Worm (Caenorhabditis elegans) whole organism, L1 larva: ENCODE data around the gene sex-1.

ENCODE experiments used
- C04F5.9 ChIP-seq: sonication (generic microtip); optimal IDR thresholded peaks from 2 replicates; lab custom pipeline; 2016; ENCODE audit warnings: missing genetic modification characterization, missing compliant biosample characterization
- C16A3.4 ChIP-seq: fragments of 150-350 bp; optimal IDR thresholded peaks from 2 replicates; lab custom pipeline; 2014; ENCODE audit warnings: missing biosample characterization, missing genetic modification characterization
- aly-2 ChIP-seq: fragments of 150-350 bp; optimal IDR thresholded peaks from 2 replicates; lab custom pipeline; 2014; ENCODE audit warnings: missing biosample characterization, missing genetic modification characterization
- blmp-1 ChIP-seq: fragments of 150-350 bp; optimal IDR thresholded peaks from 2 replicates; lab custom pipeline; 2014; ENCODE audit warnings: missing biosample characterization, missing genetic modification characterization
- ceh-82 ChIP-seq, 3 experiments: fragments of 150-350 bp in 1 of 3; sonication (generic microtip) in 2 of 3; optimal IDR thresholded peaks; 2 replicates each; lab custom pipeline; 2014 to 2017; ENCODE audit warnings: missing biosample characterization in 3 of 3, missing genetic modification characterization in 3 of 3
- ceh-90 ChIP-seq: sonication (generic microtip); optimal IDR thresholded peaks from 2 replicates; lab custom pipeline; 2016; ENCODE audit warnings: missing genetic modification characterization, missing compliant biosample characterization
- ces-1 ChIP-seq: fragments of 150-350 bp; optimal IDR thresholded peaks from 2 replicates; lab custom pipeline; 2014; ENCODE audit warnings: missing biosample characterization, missing genetic modification reagents, missing genetic modification characterization
- dpl-1 ChIP-seq, 3 experiments: fragments of 150-350 bp in 2 of 3; sonication (generic microtip) in 1 of 3; optimal IDR thresholded peaks; 2 replicates each; lab custom pipeline; 2014 to 2017; ENCODE audit warnings: missing biosample characterization in 3 of 3, missing genetic modification characterization in 3 of 3, missing genetic modification reagents in 3 of 3
- efl-1 ChIP-seq, 4 experiments: fragments of 150-350 bp; optimal IDR thresholded peaks in 3 of 4; peaks in 1 of 4; 1 replicate in 1 of 4; 2 replicates in 3 of 4; lab custom pipeline; 2014; ENCODE audit warnings: missing biosample characterization in 2 of 4, missing genetic modification characterization in 2 of 4, missing genetic modification reagents in 2 of 4
- egl-13 ChIP-seq: sonication (generic microtip); optimal IDR thresholded peaks from 2 replicates; lab custom pipeline; 2016; ENCODE audit warnings: missing genotype, missing genetic modification reagents, missing genetic modification characterization, missing compliant biosample characterization
- egl-27 ChIP-seq, 2 experiments: fragments of 150-350 bp in 1 of 2; sonication (generic microtip); optimal IDR thresholded peaks; 3 replicates each; lab custom pipeline; 2017 to 2018; ENCODE audit warnings: missing biosample characterization in 2 of 2, missing genetic modification characterization in 2 of 2, missing genetic modification reagents in 2 of 2
- elt-2 ChIP-seq: sonication (generic microtip); optimal IDR thresholded peaks from 2 replicates; lab custom pipeline; 2016; ENCODE audit warnings: missing genetic modification characterization, mild to moderate bottlenecking, inconsistent platforms, missing compliant biosample characterization, missing genetic modification reagents
- elt-3 ChIP-seq, 6 experiments: fragments of 150-350 bp in 1 of 6; sonication (generic microtip); optimal IDR thresholded peaks; 2 replicates each; lab custom pipeline; 2017 to 2018; ENCODE audit warnings: missing biosample characterization in 6 of 6, missing genetic modification characterization in 6 of 6, inconsistent platforms in 1 of 6
- ets-5 ChIP-seq: fragments of 200-800 bp; sonication (Bioruptor generic); IDR thresholded peaks from 2 replicates; pipeline ENCODE4 v1.3.6; 2022; ENCODE audit warnings: missing genetic modification characterization, missing compliant biosample characterization
- fkh-10 ChIP-seq: sonication (generic microtip); optimal IDR thresholded peaks from 2 replicates; lab custom pipeline; 2017; ENCODE audit warnings: missing biosample characterization, missing genetic modification reagents, missing genetic modification characterization
- fos-1 ChIP-seq: fragments of 150-350 bp; optimal IDR thresholded peaks from 2 replicates; lab custom pipeline; 2014; ENCODE audit warnings: missing biosample characterization, missing genetic modification characterization
- grh-1 ChIP-seq: fragments of 200-800 bp; sonication (Bioruptor generic); IDR thresholded peaks from 2 replicates; pipeline ENCODE4 v1.3.6; 2022; ENCODE audit warnings: missing genetic modification reagents, missing genetic modification characterization, missing compliant biosample characterization
- hlh-17 ChIP-seq: fragments of 200-800 bp; sonication (Bioruptor generic); optimal IDR thresholded peaks from 2 replicates; lab custom pipeline; 2018; ENCODE audit warnings: missing genetic modification characterization, mild to moderate bottlenecking, missing compliant biosample characterization, moderate library complexity, borderline replicate concordance
- irx-1 ChIP-seq: sonication (generic microtip); optimal IDR thresholded peaks from 2 replicates; lab custom pipeline; 2016; ENCODE audit warnings: missing genetic modification characterization, missing compliant biosample characterization
- isw-1 ChIP-seq: fragments of 200-800 bp; sonication (Bioruptor generic); IDR thresholded peaks from 2 replicates; pipeline ENCODE4 v1.3.6; 2022; ENCODE audit warnings: missing genetic modification characterization, missing compliant biosample characterization
- lin-13 ChIP-seq: fragments of 150-350 bp; optimal IDR thresholded peaks from 2 replicates; lab custom pipeline; 2014; ENCODE audit warnings: missing biosample characterization, missing genetic modification reagents, missing genetic modification characterization
- lin-35 ChIP-seq, 2 experiments: fragments of 150-350 bp; optimal IDR thresholded peaks; 2 replicates each; lab custom pipeline; 2014; ENCODE audit warnings: missing biosample characterization in 2 of 2, missing genetic modification characterization in 2 of 2, missing genetic modification reagents in 2 of 2
- lin-39 ChIP-seq: fragments of 150-350 bp; optimal IDR thresholded peaks from 2 replicates; lab custom pipeline; 2014; ENCODE audit warnings: missing biosample characterization, missing genetic modification reagents, missing genetic modification characterization
- lir-3 ChIP-seq: sonication (generic microtip); optimal IDR thresholded peaks from 2 replicates; lab custom pipeline; 2016; ENCODE audit warnings: mild to moderate bottlenecking, missing genetic modification characterization, moderate library complexity, missing compliant biosample characterization; ENCODE audit not compliant: poor library complexity
- mab-9 ChIP-seq: fragments of 200-800 bp; sonication (Bioruptor generic); IDR thresholded peaks from 2 replicates; pipeline ENCODE4 v1.3.6; 2022; ENCODE audit warnings: missing genetic modification reagents, missing genetic modification characterization, missing compliant biosample characterization
- mdl-1 ChIP-seq, 2 experiments: fragments of 150-350 bp; optimal IDR thresholded peaks; 2 replicates each; lab custom pipeline; 2014 to 2017; ENCODE audit warnings: missing biosample characterization in 2 of 2, missing genetic modification characterization in 2 of 2, inconsistent platforms in 1 of 2
- mep-1 ChIP-seq: fragments of 150-350 bp; optimal IDR thresholded peaks from 2 replicates; lab custom pipeline; 2014; ENCODE audit warnings: missing biosample characterization, missing genetic modification characterization
- nhr-11 ChIP-seq: fragments of 150-350 bp; optimal IDR thresholded peaks from 2 replicates; lab custom pipeline; 2014; ENCODE audit warnings: missing biosample characterization, missing genetic modification characterization
- nhr-19 ChIP-seq: fragments of 200-800 bp; sonication (Bioruptor generic); conservative IDR thresholded peaks from 2 replicates; pipeline ENCODE4 v1.3.6; 2022; ENCODE audit warnings: missing genetic modification characterization, missing compliant biosample characterization
- nhr-20 ChIP-seq: sonication (generic microtip); optimal IDR thresholded peaks from 2 replicates; lab custom pipeline; 2016; ENCODE audit warnings: mild to moderate bottlenecking, missing genetic modification characterization, missing compliant biosample characterization
- nhr-28 ChIP-seq: fragments of 150-350 bp; optimal IDR thresholded peaks from 2 replicates; lab custom pipeline; 2014; ENCODE audit warnings: missing biosample characterization, missing genetic modification characterization
- nhr-71 ChIP-seq: sonication (generic microtip); optimal IDR thresholded peaks from 2 replicates; lab custom pipeline; 2016; ENCODE audit warnings: mild to moderate bottlenecking, missing genetic modification characterization, moderate library complexity, missing compliant biosample characterization
- nhr-77 ChIP-seq: fragments of 150-350 bp; optimal IDR thresholded peaks from 2 replicates; lab custom pipeline; 2014; ENCODE audit warnings: missing biosample characterization, missing genetic modification characterization
- nhr-85 ChIP-seq: sonication (generic microtip); peaks from one replicate; lab custom pipeline; 2016; ENCODE audit warnings: missing genetic modification characterization, inconsistent platforms, missing compliant biosample characterization
- nhr-90 ChIP-seq: sonication (generic microtip); optimal IDR thresholded peaks from 2 replicates; lab custom pipeline; 2016; ENCODE audit warnings: mild to moderate bottlenecking, missing genetic modification characterization, missing compliant biosample characterization; ENCODE audit not compliant: poor library complexity
- pag-3 ChIP-seq: sonication (generic microtip); optimal IDR thresholded peaks from 2 replicates; lab custom pipeline; 2017; ENCODE audit warnings: missing genetic modification characterization, mild to moderate bottlenecking, missing compliant biosample characterization, antibody characterized with exemption, borderline replicate concordance; ENCODE audit not compliant: insufficient read depth
- pax-3 ChIP-seq: fragments of 200-800 bp; sonication (Bioruptor generic); optimal IDR thresholded peaks from 2 replicates; lab custom pipeline; 2018; ENCODE audit warnings: mild to moderate bottlenecking, missing genetic modification characterization, moderate library complexity, missing compliant biosample characterization
- pqm-1 ChIP-seq: sonication (generic microtip); optimal IDR thresholded peaks from 3 replicates; lab custom pipeline; 2017; ENCODE audit warnings: missing biosample characterization, missing genetic modification characterization
- sup-37 ChIP-seq: fragments of 200-800 bp; sonication (Bioruptor generic); optimal IDR thresholded peaks from 2 replicates; lab custom pipeline; 2018; ENCODE audit warnings: mild to moderate bottlenecking, missing genetic modification characterization, missing compliant biosample characterization
- swsn-7 ChIP-seq: sonication (generic microtip); optimal IDR thresholded peaks from 2 replicates; lab custom pipeline; 2016; ENCODE audit warnings: missing genetic modification characterization, missing compliant biosample characterization
- tbx-2 ChIP-seq: sonication (generic microtip); optimal IDR thresholded peaks from 2 replicates; lab custom pipeline; 2016; ENCODE audit warnings: missing genetic modification characterization, missing compliant biosample characterization
- unc-130 ChIP-seq: fragments of 150-350 bp; optimal IDR thresholded peaks from 2 replicates; lab custom pipeline; 2017; ENCODE audit warnings: missing biosample characterization, missing genetic modification characterization, inconsistent platforms
- unc-86 ChIP-seq: sonication (generic microtip); optimal IDR thresholded peaks from 2 replicates; lab custom pipeline; 2016; ENCODE audit warnings: missing genetic modification characterization, missing compliant biosample characterization
- unc-98 ChIP-seq: fragments of 200-800 bp; sonication (Bioruptor generic); IDR thresholded peaks from 2 replicates; pipeline ENCODE4 v1.3.6; 2022; ENCODE audit warnings: missing genetic modification characterization, missing compliant biosample characterization
- vab-15 ChIP-seq: sonication (generic microtip); optimal IDR thresholded peaks from 2 replicates; lab custom pipeline; 2017; ENCODE audit warnings: missing genotype, mild to moderate bottlenecking, missing genetic modification characterization, missing compliant biosample characterization
- xbp-1 ChIP-seq: sonication (generic microtip); optimal IDR thresholded peaks from 2 replicates; lab custom pipeline; 2016; ENCODE audit warnings: missing genetic modification characterization, missing compliant biosample characterization
- zag-1 ChIP-seq: fragments of 150-350 bp; optimal IDR thresholded peaks from 2 replicates; lab custom pipeline; 2014; ENCODE audit warnings: missing biosample characterization, missing genetic modification characterization
- ztf-11 ChIP-seq, 2 experiments: sonication (generic microtip); optimal IDR thresholded peaks; 2 replicates each; lab custom pipeline; 2016 to 2017; ENCODE audit warnings: missing genetic modification characterization in 2 of 2, missing biosample characterization in 1 of 2, missing compliant biosample characterization in 1 of 2
- ztf-4 ChIP-seq: fragments of 150-350 bp; optimal IDR thresholded peaks from 2 replicates; lab custom pipeline; 2014; ENCODE audit warnings: missing biosample characterization, missing genetic modification characterization

sex-1 gene

ce11 chrX:10199202-10199601 lies 6.0 kb downstream of the sex-1 start:
- TF ChIP-seq nhr-85 (tag; lab: Kevin White, UChicago), result peak; percentile 18
- no peak for TF ChIP-seq elt-3 (tag; optimal IDR thresholded peaks at IDR 0.05; lab: Kevin White, UChicago)
- no peak for TF ChIP-seq nhr-11 (tag; lab: Kevin White, UChicago)
- TF ChIP-seq grh-1, result no peak
- no peak for TF ChIP-seq efl-1 (optimal IDR thresholded peaks at IDR 0.05; lab: Kevin White, UChicago)
- peak in 1 of 2 experiments; percentile 74 for TF ChIP-seq efl-1 (GFP tag; optimal IDR thresholded peaks at IDR 0.05 in 1 of 2; lab: Kevin White, UChicago)

ce11 chrX:10197204-10197756 lies 7.9 kb downstream of the sex-1 start, which contains the start of gene nucb-1:
Gene nucb-1 (plus strand): TSS chrX:10197706.
- peak; percentile 26 for TF ChIP-seq fkh-10 (GFP tag; lab: Kevin White, UChicago)
- TF ChIP-seq isw-1 (GFP tag; lab: Robert Waterston, UW), result peak; percentile 35
- TF ChIP-seq swsn-7 (tag; lab: Kevin White, UChicago), result peak; percentile 83
- peak; percentile 30 for TF ChIP-seq unc-86 (tag; lab: Kevin White, UChicago)
- peak; percentile 80 for TF ChIP-seq tbx-2
- TF ChIP-seq sup-37 (GFP tag; lab: Kevin White, UChicago), result no peak
- no peak for TF ChIP-seq ces-1 (GFP tag; lab: Kevin White, UChicago)
- TF ChIP-seq nhr-90 (tag; lab: Kevin White, UChicago), result peak; percentile 76
- TF ChIP-seq irx-1, result peak; percentile 16
- peak; percentile 63 for TF ChIP-seq grh-1
- TF ChIP-seq lin-13 (GFP tag; lab: Kevin White, UChicago), result peak; percentile 64
- peak; percentile 68 to 82 (median 79) for TF ChIP-seq ceh-82 (tag; optimal IDR thresholded peaks at IDR 0.05; lab: Kevin White, UChicago)
- peak; percentile 74 for TF ChIP-seq nhr-19 (GFP tag; lab: Robert Waterston, UW)
- TF ChIP-seq pax-3, result no peak
- peak; percentile 69 for TF ChIP-seq nhr-77 (tag; lab: Kevin White, UChicago)
- TF ChIP-seq lin-35 (GFP tag; optimal IDR thresholded peaks at IDR 0.05; lab: Kevin White, UChicago), result peak; percentile 64 to 86
- no peak for TF ChIP-seq hlh-17 (GFP tag; lab: Kevin White, UChicago)
- no peak for TF ChIP-seq nhr-28 (tag; lab: Kevin White, UChicago)
- peak in 1 of 2 experiments; percentile 78 for TF ChIP-seq mdl-1 (tag; optimal IDR thresholded peaks at IDR 0.05; lab: Kevin White, UChicago)
- peak; percentile 46 to 63 (median 57) for TF ChIP-seq dpl-1 (GFP tag; optimal IDR thresholded peaks at IDR 0.05; lab: Kevin White, UChicago)
- TF ChIP-seq nhr-20 (tag; lab: Kevin White, UChicago), result peak; percentile 93
- TF ChIP-seq mab-9 (GFP tag; lab: Robert Waterston, UW), result no peak
- peak; percentile 35 to 45 for TF ChIP-seq egl-27 (tag; optimal IDR thresholded peaks at IDR 0.05; lab: Kevin White, UChicago)
- peak; percentile 79 for TF ChIP-seq fos-1 (tag; lab: Kevin White, UChicago)
- peak; percentile 98 for TF ChIP-seq xbp-1 (tag; lab: Kevin White, UChicago)
- peak; percentile 66 for TF ChIP-seq unc-130 (tag; lab: Kevin White, UChicago)
- peak; percentile 79 for TF ChIP-seq mep-1 (tag; lab: Kevin White, UChicago)
- peak in 1 of 2 experiments; percentile 17 for TF ChIP-seq ztf-11 (tag; optimal IDR thresholded peaks at IDR 0.05; lab: Kevin White, UChicago)
- TF ChIP-seq unc-98 (GFP tag; lab: Robert Waterston, UW), result no peak
- TF ChIP-seq aly-2, result peak; percentile 53
- TF ChIP-seq pqm-1 (tag; lab: Kevin White, UChicago), result no peak
- TF ChIP-seq C16A3.4 (tag; lab: Kevin White, UChicago), result peak; percentile 94
- TF ChIP-seq nhr-85 (tag; lab: Kevin White, UChicago), result peak; percentile 83
- TF ChIP-seq nhr-71, result peak; percentile 92
- TF ChIP-seq lir-3 (tag; lab: Kevin White, UChicago), result peak; percentile 32
- no peak for TF ChIP-seq pag-3 (tag; lab: Kevin White, UChicago)
- TF ChIP-seq elt-2, result peak; percentile 25
- no peak for TF ChIP-seq ets-5 (GFP tag; lab: Robert Waterston, UW)
- peak; percentile 2 for TF ChIP-seq nhr-11 (tag; lab: Kevin White, UChicago)
- TF ChIP-seq zag-1, result no peak
- no peak for TF ChIP-seq C04F5.9
- TF ChIP-seq ztf-4 (tag; lab: Kevin White, UChicago), result no peak
- TF ChIP-seq blmp-1 (tag; lab: Kevin White, UChicago), result peak; percentile 84
- TF ChIP-seq ceh-90 (tag; lab: Kevin White, UChicago), result no peak
- peak; percentile 25 for TF ChIP-seq vab-15
- no peak for TF ChIP-seq lin-39 (tag; lab: Kevin White, UChicago)
- no peak for TF ChIP-seq egl-13 (tag; lab: Kevin White, UChicago)
